Fruit fly (Drosophila melanogaster): ENCODE measurements around the gene Nepl5.
A peak's percentile ranks its signal among the peaks of the same experiment; 100 is the strongest.

Nepl5 gene

DNA sequence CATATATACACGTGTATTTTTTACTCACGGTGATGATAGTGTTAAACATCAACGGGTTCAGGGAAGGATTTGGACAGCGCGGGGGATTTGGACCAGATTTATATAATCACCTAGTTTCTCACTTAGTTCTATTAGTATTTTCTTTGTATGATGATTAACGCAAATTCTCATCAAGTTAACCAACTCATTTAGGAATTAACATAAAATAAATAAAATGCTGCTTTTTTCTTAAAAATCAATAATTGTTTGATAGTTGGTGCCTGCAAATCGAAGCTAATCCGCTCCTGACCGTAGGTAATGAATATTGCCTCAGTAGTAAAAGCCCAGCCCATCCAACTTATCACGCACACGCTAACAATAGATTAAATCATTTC is 29.3 kb upstream of the Nepl5 start (continued):
- peak; percentile 82 for TF ChIP-seq CG6689 (GFP tag; IDR thresholded peaks at IDR 0.05)
- peak; percentile 78 for TF ChIP-seq CG4424 (GFP tag; optimal IDR thresholded peaks at IDR 0.05)
- no peak for TF ChIP-seq CG6254 (GFP tag; optimal IDR thresholded peaks at IDR 0.05)
- peak; percentile 51 for TF ChIP-seq CG9609 (GFP tag; optimal IDR thresholded peaks at IDR 0.05)
- peak; percentile 47; the same call in 1 of the 3 replicates for TF ChIP-seq ci (GFP tag; IDR thresholded peaks at IDR 0.05)
- TF ChIP-seq CG18764 (GFP tag; optimal IDR thresholded peaks at IDR 0.05) = peak; percentile 50
- TF ChIP-seq Xrp1 (GFP tag; IDR thresholded peaks at IDR 0.05) = peak; percentile 81
- TF ChIP-seq CG12391 (tag; optimal IDR thresholded peaks at IDR 0.05) = peak; percentile 80
- no peak for TF ChIP-seq CG7745 (tag; optimal IDR thresholded peaks at IDR 0.05)
- TF ChIP-seq CG1024 (GFP tag; IDR thresholded peaks at IDR 0.05) = peak; percentile 41
- TF ChIP-seq CG4328 (GFP tag; optimal IDR thresholded peaks at IDR 0.05) = peak; percentile 65
- peak; percentile 44 for TF ChIP-seq CG12744 (GFP tag; optimal IDR thresholded peaks at IDR 0.05)
- TF ChIP-seq otp (GFP tag; IDR thresholded peaks at IDR 0.05) = peak; percentile 47; the same call in 1 of the 3 replicates
- TF ChIP-seq Lpt (GFP tag; optimal IDR thresholded peaks at IDR 0.05) = no peak
- peak; percentile 76 for TF ChIP-seq CG11085 (GFP tag; IDR thresholded peaks at IDR 0.05)
- TF ChIP-seq HLH54F (GFP tag; optimal IDR thresholded peaks at IDR 0.05) = peak; percentile 81
- TF ChIP-seq CG17912 (GFP tag; optimal IDR thresholded peaks at IDR 0.05) = peak; percentile 36
- peak; percentile 76 for TF ChIP-seq CG1792 (GFP tag; optimal IDR thresholded peaks at IDR 0.05)
- peak; percentile 70 for TF ChIP-seq CG17829 (tag; optimal IDR thresholded peaks at IDR 0.05)
- no peak for TF ChIP-seq eve (GFP tag; optimal IDR thresholded peaks at IDR 0.05)
- TF ChIP-seq eyg (GFP tag; optimal IDR thresholded peaks at IDR 0.05) = peak; percentile 70
- TF ChIP-seq emc (GFP tag; optimal IDR thresholded peaks at IDR 0.05) = peak; percentile 47
- peak; percentile 84 for TF ChIP-seq CG15011 (GFP tag; optimal IDR thresholded peaks at IDR 0.05)
- TF ChIP-seq Trl (optimal IDR thresholded peaks at IDR 0.05) = no peak
- peak; percentile 69 for TF ChIP-seq Trl (GFP tag; optimal IDR thresholded peaks at IDR 0.05)
- peak; percentile 47; the same call in 1 of the 3 replicates for TF ChIP-seq knrl (GFP tag; IDR thresholded peaks at IDR 0.05; ENCODE audit: partially characterized antibody)
- TF ChIP-seq CG2678 (tag; optimal IDR thresholded peaks at IDR 0.05) = peak; percentile 96
- no peak for TF ChIP-seq chm (GFP tag; IDR thresholded peaks at IDR 0.05)
- peak; percentile 91 for TF ChIP-seq Aef1 (GFP tag; IDR thresholded peaks at IDR 0.05)
- TF ChIP-seq Dfd (GFP tag; optimal IDR thresholded peaks at IDR 0.05) = no peak
- peak; percentile 87 for TF ChIP-seq CG12659 (GFP tag; optimal IDR thresholded peaks at IDR 0.05)
- TF ChIP-seq Scr (GFP tag; IDR thresholded peaks at IDR 0.05; ENCODE audit: partially characterized antibody) = no peak; the same call in 1 of the 2 replicates
- no peak for TF ChIP-seq CG1832 (GFP tag; optimal IDR thresholded peaks at IDR 0.05)
- peak; percentile 76 for TF ChIP-seq Nf-YC (tag; optimal IDR thresholded peaks at IDR 0.05)
- no peak for TF ChIP-seq prd (optimal IDR thresholded peaks at IDR 0.05)
- TF ChIP-seq prd (GFP tag; IDR thresholded peaks at IDR 0.05) = peak; percentile 90
- TF ChIP-seq inv (GFP tag; IDR thresholded peaks at IDR 0.05; ENCODE audit: partially characterized antibody) = peak; percentile 61
- peak; percentile 54 for TF ChIP-seq pb (GFP tag; optimal IDR thresholded peaks at IDR 0.05)
- 0 out of 3 replicates have a peak, but pooled peaks have one; percentile 39 for TF ChIP-seq HLH4C (GFP tag; IDR thresholded peaks at IDR 0.05; ENCODE audit: partially characterized antibody)
- TF ChIP-seq MESR4 (GFP tag; optimal IDR thresholded peaks at IDR 0.05) = no peak
- peak; percentile 92 for TF ChIP-seq CG14014 (GFP tag; IDR thresholded peaks at IDR 0.05)
- peak; percentile 32 for TF ChIP-seq cato (GFP tag; optimal IDR thresholded peaks at IDR 0.05; ENCODE audit: borderline replicate concordance)
- TF ChIP-seq Drgx (GFP tag; IDR thresholded peaks at IDR 0.05) = no peak
- peak; percentile 71 for TF ChIP-seq CG4820 (GFP tag; optimal IDR thresholded peaks at IDR 0.05)
- peak; percentile 16 for TF ChIP-seq kni (GFP tag; optimal IDR thresholded peaks at IDR 0.05)
- 0 out of 3 replicates have a peak, but pooled peaks have one; percentile 47 for TF ChIP-seq zfh1 (GFP tag; IDR thresholded peaks at IDR 0.05)
- no peak for TF ChIP-seq pzg (GFP tag; optimal IDR thresholded peaks at IDR 0.05)
- TF ChIP-seq pfk (GFP tag; optimal IDR thresholded peaks at IDR 0.05) = no peak
- TF ChIP-seq hth (optimal IDR thresholded peaks at IDR 0.05) = no peak
- TF ChIP-seq CG7928 (GFP tag; optimal IDR thresholded peaks at IDR 0.05) = peak; percentile 52
- TF ChIP-seq Side (GFP tag; optimal IDR thresholded peaks at IDR 0.05) = peak; percentile 54
- TF ChIP-seq gem (tag; optimal IDR thresholded peaks at IDR 0.05) = peak; percentile 92

Measured in whole organism, embryonic.